Fruit fly (Drosophila melanogaster): Measurements from ENCODE around the gene Tfb4.

The Tfb4 gene

dm6 chr2L:1152693-1153092 is 2.2 kb upstream of the Tfb4 start:
- TF ChIP-seq CG3032 (tag; optimal IDR thresholded peaks at IDR 0.05) (no peak), CG9139 (GFP tag; optimal IDR thresholded peaks at IDR 0.05) (no peak), CG10631 (GFP tag; optimal IDR thresholded peaks at IDR 0.05) (no peak), Ets21C (GFP tag; optimal IDR thresholded peaks at IDR 0.05) (no peak), svp (GFP tag) (no peak), CG32006 (GFP tag; optimal IDR thresholded peaks at IDR 0.05) (no peak), pdm3 (GFP tag; optimal IDR thresholded peaks at IDR 0.05) (no peak), CG31627 (GFP tag; optimal IDR thresholded peaks at IDR 0.05) (no peak), CG4318 (GFP tag; optimal IDR thresholded peaks at IDR 0.05) (no peak), CG6808 (GFP tag; optimal IDR thresholded peaks at IDR 0.05) (no peak), Eip93F (GFP tag; optimal IDR thresholded peaks at IDR 0.05) (no peak), CG1621 (tag; optimal IDR thresholded peaks at IDR 0.05) (no peak), CG8632 (GFP tag; optimal IDR thresholded peaks at IDR 0.05) (no peak), CG8319 (GFP tag; optimal IDR thresholded peaks at IDR 0.05) (no peak), vri (GFP tag; optimal IDR thresholded peaks at IDR 0.05) (no peak), lz (GFP tag; optimal IDR thresholded peaks at IDR 0.05) (no peak)

- TF ChIP-seq Lpt (GFP tag; optimal IDR thresholded peaks at IDR 0.05) (no peak), CG4318 (GFP tag; optimal IDR thresholded peaks at IDR 0.05) (no peak), cyc (GFP tag; optimal IDR thresholded peaks at IDR 0.05) (no peak), CG1621 (tag; optimal IDR thresholded peaks at IDR 0.05) (peak; percentile 95), net (GFP tag; optimal IDR thresholded peaks at IDR 0.05) (no peak), CG11902 (GFP tag; optimal IDR thresholded peaks at IDR 0.05) (no peak), OdsH (GFP tag; optimal IDR thresholded peaks at IDR 0.05) (no peak)
Observed at dm6 chr2L:1147656-1148055, 2.8 kb downstream of the Tfb4 start.

dm6 chr2L:1144371-1145360 is 5.8 kb downstream of the Tfb4 start:
- TF ChIP-seq Smox (GFP tag; optimal IDR thresholded peaks at IDR 0.05) (peak; percentile 89), CG11762 (GFP tag; optimal IDR thresholded peaks at IDR 0.05; ENCODE audit: insufficient read depth) (peak; percentile 49), ss (GFP tag; optimal IDR thresholded peaks at IDR 0.05) (no peak), esn (GFP tag; optimal IDR thresholded peaks at IDR 0.05) (peak; percentile 94), Hr38 (GFP tag; optimal IDR thresholded peaks at IDR 0.05) (no peak), Blimp-1 (GFP tag; optimal IDR thresholded peaks at IDR 0.05) (peak; percentile 84), Hr39 (GFP tag; optimal IDR thresholded peaks at IDR 0.05) (peak; percentile 94), CG10669 (GFP tag; optimal IDR thresholded peaks at IDR 0.05) (peak; percentile 65), Eip93F (GFP tag; optimal IDR thresholded peaks at IDR 0.05) (peak; percentile 93), cyc (GFP tag; optimal IDR thresholded peaks at IDR 0.05) (peak; percentile 91), Met (GFP tag; optimal IDR thresholded peaks at IDR 0.05) (peak; percentile 92), svp (GFP tag) (peak; percentile 95), salr (GFP tag; optimal IDR thresholded peaks at IDR 0.05) (peak in 1 of 2 experiments; percentile 2), fkh (GFP tag; optimal IDR thresholded peaks at IDR 0.05) (no peak), CG3919 (GFP tag; optimal IDR thresholded peaks at IDR 0.05) (peak; percentile 78), spab (GFP tag; optimal IDR thresholded peaks at IDR 0.05) (peak; percentile 45), Gug (GFP tag; IDR thresholded peaks at IDR 0.05) (no peak), OdsH (GFP tag; optimal IDR thresholded peaks at IDR 0.05) (peak; percentile 82), Eip75B (GFP tag; optimal IDR thresholded peaks at IDR 0.05) (peak; percentile 81), CG6276 (GFP tag; optimal IDR thresholded peaks at IDR 0.05) (no peak), pdm3 (GFP tag; optimal IDR thresholded peaks at IDR 0.05) (peak; percentile 83), CG16779 (tag; optimal IDR thresholded peaks at IDR 0.05) (no peak), Ets21C (GFP tag; optimal IDR thresholded peaks at IDR 0.05) (peak; percentile 89), Eip78C (GFP tag) (peak; percentile 93), CG34406 (GFP tag; optimal IDR thresholded peaks at IDR 0.05) (peak; percentile 74), dsx (GFP tag; optimal IDR thresholded peaks at IDR 0.05; ENCODE audit: poor library complexity, severe bottlenecking) (peak; percentile 70), CG31627 (GFP tag; optimal IDR thresholded peaks at IDR 0.05) (peak; percentile 93), CG6808 (GFP tag; optimal IDR thresholded peaks at IDR 0.05) (no peak), CG9139 (GFP tag; optimal IDR thresholded peaks at IDR 0.05) (no peak), CG8119 (GFP tag; IDR thresholded peaks at IDR 0.05) (peak; percentile 64), CG10631 (GFP tag; optimal IDR thresholded peaks at IDR 0.05) (peak; percentile 62), achi (GFP tag; optimal IDR thresholded peaks at IDR 0.05) (peak; percentile 74), acj6 (GFP tag; optimal IDR thresholded peaks at IDR 0.05) (peak; percentile 79)

Data from whole organism, prepupa.